Worm (Caenorhabditis elegans) whole organism, L4 larva: ENCODE results near the gene gpa-11.

Source experiments
- F10B5.3 ChIP-seq: sonication (generic microtip); optimal IDR thresholded peaks from 2 replicates; lab custom pipeline; 2016; ENCODE audit warnings: mild to moderate bottlenecking, missing genetic modification characterization, missing compliant biosample characterization
- F26F4.8 ChIP-seq: fragments of 200-800 bp; sonication (Bioruptor generic); conservative IDR thresholded peaks from 2 replicates; pipeline ENCODE4 v1.3.6; 2022; ENCODE audit warnings: missing genetic modification characterization, missing compliant biosample characterization
- R02D3.7 ChIP-seq: fragments of 150-350 bp; sonication (generic microtip); optimal IDR thresholded peaks from 3 replicates; lab custom pipeline; 2014; ENCODE audit warnings: missing biosample characterization, missing genetic modification characterization
- T20F7.1 ChIP-seq: fragments of 200-800 bp; sonication (Bioruptor generic); optimal IDR thresholded peaks from 2 replicates; lab custom pipeline; 2018; ENCODE audit warnings: mild to moderate bottlenecking, missing genetic modification characterization, missing compliant biosample characterization
- Y105C5A.15 ChIP-seq: fragments of 200-800 bp; sonication (Bioruptor generic); IDR thresholded peaks from 2 replicates; pipeline ENCODE4 v1.3.6; 2022; ENCODE audit warnings: missing genetic modification characterization, missing compliant biosample characterization
- Y48G9A.11 ChIP-seq: fragments of 200-800 bp; sonication (Bioruptor generic); IDR thresholded peaks from 2 replicates; pipeline ENCODE4 v1.3.6; 2022; ENCODE audit warnings: missing genetic modification reagents, missing genetic modification characterization, missing compliant biosample characterization
- aha-1 ChIP-seq: fragments of 150-350 bp; peaks from one replicate; lab custom pipeline; 2014; ENCODE audit warnings: missing biosample characterization, missing genetic modification characterization
- aly-2 ChIP-seq: sonication (generic microtip); optimal IDR thresholded peaks from 2 replicates; lab custom pipeline; 2018; ENCODE audit warnings: missing biosample characterization, missing genetic modification characterization
- arid-1 ChIP-seq: fragments of 200-800 bp; sonication (Bioruptor generic); conservative IDR thresholded peaks from 2 replicates; pipeline ENCODE4 v1.3.6; 2022; ENCODE audit warnings: missing genetic modification reagents, missing genetic modification characterization, missing compliant biosample characterization
- attf-4 ChIP-seq: sonication (generic microtip); optimal IDR thresholded peaks from 3 replicates; lab custom pipeline; 2017; ENCODE audit warnings: missing biosample characterization, missing genetic modification characterization
- ceh-20 ChIP-seq: fragments of 200-800 bp; sonication (Bioruptor generic); IDR thresholded peaks from 2 replicates; pipeline ENCODE4 v1.3.6; 2022; ENCODE audit warnings: missing genetic modification reagents, missing genetic modification characterization, missing compliant biosample characterization
- ceh-28 ChIP-seq: fragments of 150-350 bp; optimal IDR thresholded peaks from 2 replicates; lab custom pipeline; 2014; ENCODE audit warnings: missing biosample characterization, missing genetic modification reagents, missing genetic modification characterization
- ceh-82 ChIP-seq: sonication (generic microtip); optimal IDR thresholded peaks from 2 replicates; lab custom pipeline; 2017; ENCODE audit warnings: missing biosample characterization, missing genetic modification characterization
- ctbp-1 ChIP-seq: fragments of 200-800 bp; sonication (Bioruptor generic); IDR thresholded peaks from 2 replicates; pipeline ENCODE4 v1.3.6; 2022; ENCODE audit warnings: missing genetic modification reagents, missing genetic modification characterization, missing compliant biosample characterization
- daf-12 ChIP-seq: fragments of 150-350 bp; optimal IDR thresholded peaks from 2 replicates; lab custom pipeline; 2014; ENCODE audit warnings: missing biosample characterization, missing genetic modification reagents, missing genetic modification characterization
- daf-16 ChIP-seq, 3 experiments: sonication (generic microtip); optimal IDR thresholded peaks; 2 replicates each; lab custom pipeline; 2016 to 2017; ENCODE audit warnings: missing genetic modification characterization in 3 of 3, missing genetic modification reagents in 3 of 3, mild to moderate bottlenecking in 2 of 3, missing compliant biosample characterization in 2 of 3, missing biosample characterization in 1 of 3, moderate library complexity in 1 of 3
- dmd-9 ChIP-seq: fragments of 200-800 bp; sonication (Bioruptor generic); IDR thresholded peaks from 2 replicates; pipeline ENCODE4 v1.3.6; 2022; ENCODE audit warnings: missing genetic modification reagents, missing genetic modification characterization, missing compliant biosample characterization
- duxl-1 ChIP-seq: sonication (generic microtip); optimal IDR thresholded peaks from 2 replicates; lab custom pipeline; 2016; ENCODE audit warnings: mild to moderate bottlenecking, missing genetic modification characterization, moderate library complexity, missing compliant biosample characterization; ENCODE audit not compliant: poor library complexity
- dve-1 ChIP-seq: sonication (generic microtip); optimal IDR thresholded peaks from 2 replicates; lab custom pipeline; 2017; ENCODE audit warnings: antibody characterized with exemption, mild to moderate bottlenecking, missing genetic modification characterization, missing compliant biosample characterization; ENCODE audit not compliant: insufficient read depth
- gei-8 ChIP-seq: fragments of 200-800 bp; sonication (Bioruptor generic); optimal IDR thresholded peaks from 2 replicates; lab custom pipeline; 2018; ENCODE audit warnings: mild to moderate bottlenecking, missing genetic modification characterization, missing compliant biosample characterization
- hlh-11 ChIP-seq: fragments of 200-800 bp; sonication (Bioruptor generic); optimal IDR thresholded peaks from 2 replicates; lab custom pipeline; 2018; ENCODE audit warnings: mild to moderate bottlenecking, missing genetic modification characterization, missing compliant biosample characterization
- lim-7 ChIP-seq: fragments of 200-800 bp; sonication (Bioruptor generic); IDR thresholded peaks from 2 replicates; pipeline ENCODE4 v1.3.6; 2022; ENCODE audit warnings: missing genetic modification characterization, missing compliant biosample characterization
- lin-13 ChIP-seq: fragments of 150-350 bp; optimal IDR thresholded peaks from 2 replicates; lab custom pipeline; 2014; ENCODE audit warnings: missing biosample characterization, missing genetic modification reagents, missing genetic modification characterization
- lin-29 ChIP-seq: fragments of 200-800 bp; sonication (Bioruptor generic); IDR thresholded peaks from 2 replicates; pipeline ENCODE4 v1.3.6; 2022; ENCODE audit warnings: missing genetic modification reagents, missing genetic modification characterization, missing compliant biosample characterization
- lin-38 ChIP-seq: fragments of 200-800 bp; sonication (Bioruptor generic); IDR thresholded peaks from 2 replicates; pipeline ENCODE4 v1.3.6; 2022; ENCODE audit warnings: missing genetic modification reagents, missing genetic modification characterization, missing compliant biosample characterization
- mes-2 ChIP-seq: sonication (generic microtip); optimal IDR thresholded peaks from 2 replicates; lab custom pipeline; 2016; ENCODE audit warnings: missing genotype, mild to moderate bottlenecking, missing genetic modification characterization, missing compliant biosample characterization; ENCODE audit not compliant: poor library complexity, severe bottlenecking
- mxl-3 ChIP-seq: fragments of 200-800 bp; sonication (Bioruptor generic); optimal IDR thresholded peaks from 2 replicates; lab custom pipeline; 2018; ENCODE audit warnings: mild to moderate bottlenecking, missing genetic modification characterization, missing compliant biosample characterization
- nhr-11 ChIP-seq: fragments of 150-350 bp; optimal IDR thresholded peaks from 2 replicates; lab custom pipeline; 2014; ENCODE audit warnings: missing biosample characterization, missing genetic modification characterization
- nhr-28 ChIP-seq: fragments of 150-350 bp; optimal IDR thresholded peaks from 2 replicates; lab custom pipeline; 2014; ENCODE audit warnings: missing biosample characterization, missing genetic modification characterization
- nhr-41 ChIP-seq: fragments of 200-800 bp; sonication (Bioruptor generic); IDR thresholded peaks from 2 replicates; pipeline ENCODE4 v1.3.6; 2022; ENCODE audit warnings: missing genetic modification reagents, missing genetic modification characterization, missing compliant biosample characterization
- nhr-6 ChIP-seq: fragments of 150-350 bp; optimal IDR thresholded peaks from 2 replicates; lab custom pipeline; 2014; ENCODE audit warnings: missing biosample characterization, missing genetic modification characterization
- nhr-76 ChIP-seq: fragments of 150-350 bp; optimal IDR thresholded peaks from 2 replicates; lab custom pipeline; 2014; ENCODE audit warnings: missing biosample characterization, missing genetic modification characterization
- nhr-77 ChIP-seq: fragments of 150-350 bp; optimal IDR thresholded peaks from 2 replicates; lab custom pipeline; 2014; ENCODE audit warnings: missing biosample characterization, missing genetic modification characterization
- pha-4 ChIP-seq, 2 experiments: fragments of 150-350 bp in 1 of 2; fragments of 200-800 bp in 1 of 2; sonication (Bioruptor generic) in 1 of 2; IDR thresholded peaks in 1 of 2; optimal IDR thresholded peaks in 1 of 2; 2 replicates each; pipeline versions ENCODE4 v1.3.6 to Lab custom; 2014 to 2022; ENCODE audit warnings: missing genetic modification characterization in 2 of 2, missing genetic modification reagents in 2 of 2, missing biosample characterization in 1 of 2, missing compliant biosample characterization in 1 of 2
- skn-1 ChIP-seq: fragments of 150-350 bp; optimal IDR thresholded peaks from 2 replicates; lab custom pipeline; 2014; ENCODE audit warnings: missing biosample characterization, missing genetic modification characterization
- snpc-1.2 ChIP-seq: fragments of 200-800 bp; sonication (Bioruptor generic); IDR thresholded peaks from 2 replicates; pipeline ENCODE4 v1.3.6; 2022; ENCODE audit warnings: missing genetic modification reagents, missing genetic modification characterization, missing compliant biosample characterization
- snpc-4 ChIP-seq: fragments of 150-350 bp; optimal IDR thresholded peaks from 2 replicates; lab custom pipeline; 2014; ENCODE audit warnings: missing biosample characterization, missing genetic modification characterization
- tag-97 ChIP-seq: fragments of 200-800 bp; sonication (Bioruptor generic); IDR thresholded peaks from 2 replicates; pipeline ENCODE4 v1.3.6; 2022; ENCODE audit warnings: missing genetic modification characterization, missing compliant biosample characterization
- tra-1 ChIP-seq: fragments of 200-800 bp; sonication (Bioruptor generic); IDR thresholded peaks from 2 replicates; pipeline ENCODE4 v1.3.6; 2022; ENCODE audit warnings: missing genetic modification reagents, missing genetic modification characterization, missing compliant biosample characterization
- unc-62 ChIP-seq, 3 experiments: fragments of 150-350 bp in 1 of 3; sonication (generic microtip); optimal IDR thresholded peaks in 2 of 3; peaks in 1 of 3; 1 replicate in 1 of 3; 2 replicates in 2 of 3; lab custom pipeline; 2014 to 2017; ENCODE audit warnings: missing biosample characterization in 3 of 3, missing genetic modification characterization in 3 of 3, missing genetic modification reagents in 3 of 3, missing genotype in 1 of 3
- zfp-3 ChIP-seq: fragments of 200-800 bp; sonication (Bioruptor generic); conservative IDR thresholded peaks from 2 replicates; pipeline ENCODE4 v1.3.6; 2022; ENCODE audit warnings: missing genetic modification reagents, missing genetic modification characterization, missing compliant biosample characterization
- zip-2 ChIP-seq: fragments of 150-350 bp; optimal IDR thresholded peaks from 2 replicates; lab custom pipeline; 2014; ENCODE audit warnings: missing biosample characterization, missing genetic modification characterization
- ztf-11 ChIP-seq: fragments of 150-350 bp; optimal IDR thresholded peaks from 2 replicates; lab custom pipeline; 2014; ENCODE audit warnings: missing biosample characterization, missing genetic modification characterization

gpa-11 gene

ce11 chrII:4284305-4285193, 37.6 kb downstream of the gpa-11 start:
- TF ChIP-seq Y105C5A.15 (no peak), Y48G9A.11 (GFP tag; lab: Robert Waterston, UW) (no peak), F10B5.3 (no peak), gei-8 (no peak), R02D3.7 (no peak), arid-1 (GFP tag; lab: Robert Waterston, UW) (no peak), nhr-11 (no peak), nhr-28 (tag; lab: Kevin White, UChicago) (no peak), ctbp-1 (GFP tag; lab: Robert Waterston, UW) (no peak), snpc-1.2 (GFP tag; lab: Robert Waterston, UW) (no peak), F26F4.8 (no peak), ceh-20 (GFP tag; lab: Robert Waterston, UW) (no peak), hlh-11 (tag; lab: Kevin White, UChicago) (no peak), lim-7 (GFP tag; lab: Robert Waterston, UW) (no peak), unc-62 (GFP tag; optimal IDR thresholded peaks at IDR 0.05 in 1 of 2; lab: Kevin White, UChicago) (no peak), unc-62 (tag; optimal IDR thresholded peaks at IDR 0.05; lab: Kevin White, UChicago) (no peak)
- TF ChIP-seq, all 104 proteins: peak for 0

ce11 chrII:4286921-4287320, 39.9 kb downstream of the gpa-11 start:
- TF ChIP-seq F10B5.3 (no peak), mxl-3 (GFP tag; lab: Kevin White, UChicago) (no peak), arid-1 (GFP tag; lab: Robert Waterston, UW) (no peak), nhr-28 (tag; lab: Kevin White, UChicago) (no peak), daf-16 (GFP tag; optimal IDR thresholded peaks at IDR 0.05; lab: Kevin White, UChicago) (no peak), daf-16 (tag; optimal IDR thresholded peaks at IDR 0.05; lab: Kevin White, UChicago) (no peak), aly-2 (no peak), nhr-77 (tag; lab: Kevin White, UChicago) (no peak), T20F7.1 (GFP tag; lab: Kevin White, UChicago) (no peak), zip-2 (no peak), R02D3.7 (no peak), ceh-82 (tag; lab: Kevin White, UChicago) (no peak), ceh-28 (no peak), snpc-4 (tag; lab: Kevin White, UChicago) (no peak), pha-4 (GFP tag; IDR thresholded peaks at IDR 0.05; lab: Robert Waterston, UW) (no peak), pha-4 (tag; optimal IDR thresholded peaks at IDR 0.05; lab: Kevin White, UChicago) (no peak)

- no peak for TF ChIP-seq nhr-76 (tag; lab: Kevin White, UChicago)
- no peak for TF ChIP-seq duxl-1 (tag; lab: Kevin White, UChicago)
- TF ChIP-seq dmd-9 (GFP tag; lab: Robert Waterston, UW) = no peak
- TF ChIP-seq ztf-11 (tag; lab: Kevin White, UChicago) = no peak
- no peak for TF ChIP-seq skn-1 (tag; lab: Kevin White, UChicago)
- TF ChIP-seq aha-1 (tag; lab: Kevin White, UChicago) = peak; percentile 5
- no peak for TF ChIP-seq tra-1 (GFP tag; lab: Robert Waterston, UW)
- TF ChIP-seq mes-2 = no peak
- TF ChIP-seq unc-62 (GFP tag; optimal IDR thresholded peaks at IDR 0.05 in 1 of 2; lab: Kevin White, UChicago) = peak in 1 of 2 experiments; percentile 86
- TF ChIP-seq unc-62 (tag; optimal IDR thresholded peaks at IDR 0.05; lab: Kevin White, UChicago) = no peak
- TF ChIP-seq, all 104 proteins: peak for 2
These were observed 41.1 kb downstream of the gpa-11 start, which contains the start of gene C01F1.6 for ce11 chrII:4288111-4288510. TSS of gene C01F1.6 (minus strand) at chrII:4288211.

DNA sequence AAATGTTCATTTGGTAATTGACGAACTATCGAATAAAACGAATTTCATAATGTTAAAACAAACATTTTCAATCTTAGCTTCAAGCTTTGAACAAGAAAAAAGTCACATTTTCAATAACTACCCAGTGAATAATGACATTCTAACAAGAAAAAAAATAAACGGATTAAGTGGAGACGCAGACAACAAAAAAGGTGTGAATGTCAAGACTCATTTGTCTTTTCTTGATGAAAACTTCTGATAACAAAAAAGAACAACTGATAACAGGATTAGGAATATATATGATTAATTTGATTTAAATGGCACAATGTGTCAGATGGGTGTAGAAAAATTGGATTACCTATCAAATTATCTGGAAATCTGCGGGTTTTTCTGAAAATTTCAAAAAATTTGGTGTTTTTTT, 41.6 kb downstream of the gpa-11 start:
- no peak for TF ChIP-seq nhr-41 (GFP tag; lab: Robert Waterston, UW)
- TF ChIP-seq F10B5.3 = no peak
- TF ChIP-seq tag-97 (GFP tag; lab: Robert Waterston, UW) = no peak
- no peak for TF ChIP-seq lin-29
- TF ChIP-seq daf-12 (tag; lab: Kevin White, UChicago) = no peak
- TF ChIP-seq dve-1 (tag; lab: Kevin White, UChicago) = peak; percentile 15
- no peak for TF ChIP-seq Y105C5A.15
- TF ChIP-seq unc-62 (GFP tag; optimal IDR thresholded peaks at IDR 0.05 in 1 of 2; lab: Kevin White, UChicago) = peak in 1 of 2 experiments; percentile 27
- no peak for TF ChIP-seq unc-62 (tag; optimal IDR thresholded peaks at IDR 0.05; lab: Kevin White, UChicago)
- TF ChIP-seq attf-4 (tag; lab: Kevin White, UChicago) = no peak
- TF ChIP-seq nhr-6 (tag; lab: Kevin White, UChicago) = peak; percentile 32
- peak; percentile 4 for TF ChIP-seq nhr-28 (tag; lab: Kevin White, UChicago)
- no peak for TF ChIP-seq lin-13
- no peak for TF ChIP-seq lim-7 (GFP tag; lab: Robert Waterston, UW)
- TF ChIP-seq zfp-3 (GFP tag; lab: Robert Waterston, UW) = no peak
- no peak for TF ChIP-seq lin-38 (GFP tag; lab: Robert Waterston, UW)
